Worm (Caenorhabditis elegans) whole organism, L1 larva: ENCODE measurements around the gene D1053.3.

ENCODE experiments used
- F16B12.6 ChIP-seq: fragments of 150-350 bp; optimal IDR thresholded peaks from 2 replicates; lab custom pipeline; 2014; ENCODE audit warnings: missing biosample characterization, missing genetic modification characterization
- aha-1 ChIP-seq: fragments of 150-350 bp; optimal IDR thresholded peaks from 2 replicates; lab custom pipeline; 2014; ENCODE audit warnings: missing biosample characterization, missing genetic modification characterization
- alr-1 ChIP-seq: fragments of 200-800 bp; sonication (Bioruptor generic); optimal IDR thresholded peaks from 2 replicates; lab custom pipeline; 2018; ENCODE audit warnings: borderline replicate concordance, mild to moderate bottlenecking, missing genetic modification characterization, missing compliant biosample characterization
- ama-1 ChIP-seq: fragments of 150-350 bp; optimal IDR thresholded peaks from 2 replicates; lab custom pipeline; 2014
- ceh-63 ChIP-seq: fragments of 200-800 bp; sonication (Bioruptor generic); optimal IDR thresholded peaks from 2 replicates; lab custom pipeline; 2018; ENCODE audit warnings: mild to moderate bottlenecking, missing genetic modification characterization, missing compliant biosample characterization
- ces-1 ChIP-seq: fragments of 150-350 bp; optimal IDR thresholded peaks from 2 replicates; lab custom pipeline; 2014; ENCODE audit warnings: missing biosample characterization, missing genetic modification reagents, missing genetic modification characterization
- dsc-1 ChIP-seq: sonication (generic microtip); optimal IDR thresholded peaks from 2 replicates; lab custom pipeline; 2016; ENCODE audit warnings: mild to moderate bottlenecking, missing genetic modification characterization, missing compliant biosample characterization
- efl-1 ChIP-seq, 4 experiments: fragments of 150-350 bp; optimal IDR thresholded peaks in 3 of 4; peaks in 1 of 4; 1 replicate in 1 of 4; 2 replicates in 3 of 4; lab custom pipeline; 2014; ENCODE audit warnings: missing biosample characterization in 2 of 4, missing genetic modification characterization in 2 of 4, missing genetic modification reagents in 2 of 4
- efl-3 ChIP-seq: fragments of 200-800 bp; sonication (Bioruptor generic); optimal IDR thresholded peaks from 2 replicates; lab custom pipeline; 2018; ENCODE audit warnings: mild to moderate bottlenecking, missing genetic modification characterization, missing compliant biosample characterization
- egl-27 ChIP-seq, 2 experiments: fragments of 150-350 bp in 1 of 2; sonication (generic microtip); optimal IDR thresholded peaks; 3 replicates each; lab custom pipeline; 2017 to 2018; ENCODE audit warnings: missing biosample characterization in 2 of 2, missing genetic modification characterization in 2 of 2, missing genetic modification reagents in 2 of 2
- elt-3 ChIP-seq, 6 experiments: fragments of 150-350 bp in 1 of 6; sonication (generic microtip); optimal IDR thresholded peaks; 2 replicates each; lab custom pipeline; 2017 to 2018; ENCODE audit warnings: missing biosample characterization in 6 of 6, missing genetic modification characterization in 6 of 6, inconsistent platforms in 1 of 6
- fkh-4 ChIP-seq: sonication (generic microtip); optimal IDR thresholded peaks from 2 replicates; lab custom pipeline; 2016; ENCODE audit warnings: missing compliant biosample characterization, missing genetic modification characterization, borderline replicate concordance
- grh-1 ChIP-seq: fragments of 200-800 bp; sonication (Bioruptor generic); IDR thresholded peaks from 2 replicates; pipeline ENCODE4 v1.3.6; 2022; ENCODE audit warnings: missing genetic modification reagents, missing genetic modification characterization, missing compliant biosample characterization
- hlh-17 ChIP-seq: fragments of 200-800 bp; sonication (Bioruptor generic); optimal IDR thresholded peaks from 2 replicates; lab custom pipeline; 2018; ENCODE audit warnings: missing genetic modification characterization, mild to moderate bottlenecking, missing compliant biosample characterization, moderate library complexity, borderline replicate concordance
- lin-14 ChIP-seq: fragments of 200-800 bp; sonication (Bioruptor generic); optimal IDR thresholded peaks from 2 replicates; lab custom pipeline; 2018; ENCODE audit warnings: mild to moderate bottlenecking, missing genetic modification characterization, moderate library complexity, missing compliant biosample characterization
- lsy-2 ChIP-seq, 2 experiments: fragments of 150-350 bp; optimal IDR thresholded peaks; 2 replicates each; lab custom pipeline; 2014; ENCODE audit warnings: missing biosample characterization in 2 of 2, missing genetic modification characterization in 2 of 2
- mab-9 ChIP-seq: fragments of 200-800 bp; sonication (Bioruptor generic); IDR thresholded peaks from 2 replicates; pipeline ENCODE4 v1.3.6; 2022; ENCODE audit warnings: missing genetic modification reagents, missing genetic modification characterization, missing compliant biosample characterization
- mdl-1 ChIP-seq, 2 experiments: fragments of 150-350 bp; optimal IDR thresholded peaks; 2 replicates each; lab custom pipeline; 2014 to 2017; ENCODE audit warnings: missing biosample characterization in 2 of 2, missing genetic modification characterization in 2 of 2, inconsistent platforms in 1 of 2
- mef-2 ChIP-seq: fragments of 150-350 bp; optimal IDR thresholded peaks from 2 replicates; lab custom pipeline; 2014; ENCODE audit warnings: missing biosample characterization, missing genetic modification characterization
- nhr-19 ChIP-seq: fragments of 200-800 bp; sonication (Bioruptor generic); conservative IDR thresholded peaks from 2 replicates; pipeline ENCODE4 v1.3.6; 2022; ENCODE audit warnings: missing genetic modification characterization, missing compliant biosample characterization
- nhr-76 ChIP-seq: sonication (generic microtip); optimal IDR thresholded peaks from 2 replicates; lab custom pipeline; 2017; ENCODE audit warnings: missing biosample characterization, missing genetic modification characterization
- nhr-85 ChIP-seq: sonication (generic microtip); peaks from one replicate; lab custom pipeline; 2016; ENCODE audit warnings: missing genetic modification characterization, inconsistent platforms, missing compliant biosample characterization
- pax-3 ChIP-seq: fragments of 200-800 bp; sonication (Bioruptor generic); optimal IDR thresholded peaks from 2 replicates; lab custom pipeline; 2018; ENCODE audit warnings: mild to moderate bottlenecking, missing genetic modification characterization, moderate library complexity, missing compliant biosample characterization
- rnt-1 ChIP-seq: sonication (generic microtip); optimal IDR thresholded peaks from 2 replicates; lab custom pipeline; 2016; ENCODE audit warnings: mild to moderate bottlenecking, missing genetic modification characterization, moderate library complexity, missing compliant biosample characterization
- snpc-4 ChIP-seq: fragments of 150-350 bp; optimal IDR thresholded peaks from 2 replicates; lab custom pipeline; 2014; ENCODE audit warnings: missing biosample characterization, missing genetic modification characterization
- sox-4 ChIP-seq: sonication (generic microtip); optimal IDR thresholded peaks from 2 replicates; lab custom pipeline; 2016; ENCODE audit warnings: missing genetic modification characterization, missing compliant biosample characterization
- sup-37 ChIP-seq: fragments of 200-800 bp; sonication (Bioruptor generic); optimal IDR thresholded peaks from 2 replicates; lab custom pipeline; 2018; ENCODE audit warnings: mild to moderate bottlenecking, missing genetic modification characterization, missing compliant biosample characterization
- tbx-2 ChIP-seq: sonication (generic microtip); optimal IDR thresholded peaks from 2 replicates; lab custom pipeline; 2016; ENCODE audit warnings: missing genetic modification characterization, missing compliant biosample characterization
- unc-30 ChIP-seq: sonication (generic microtip); optimal IDR thresholded peaks from 2 replicates; lab custom pipeline; 2017; ENCODE audit warnings: missing biosample characterization, missing genetic modification characterization
- unc-98 ChIP-seq: fragments of 200-800 bp; sonication (Bioruptor generic); IDR thresholded peaks from 2 replicates; pipeline ENCODE4 v1.3.6; 2022; ENCODE audit warnings: missing genetic modification characterization, missing compliant biosample characterization
- xbp-1 ChIP-seq: sonication (generic microtip); optimal IDR thresholded peaks from 2 replicates; lab custom pipeline; 2016; ENCODE audit warnings: missing genetic modification characterization, missing compliant biosample characterization
- zip-4 ChIP-seq: fragments of 200-800 bp; sonication (Bioruptor generic); optimal IDR thresholded peaks from 2 replicates; lab custom pipeline; 2018; ENCODE audit warnings: mild to moderate bottlenecking, missing genetic modification characterization, moderate library complexity, missing compliant biosample characterization
- ztf-4 ChIP-seq: fragments of 150-350 bp; optimal IDR thresholded peaks from 2 replicates; lab custom pipeline; 2014; ENCODE audit warnings: missing biosample characterization, missing genetic modification characterization

D1053.3 gene

DNA sequence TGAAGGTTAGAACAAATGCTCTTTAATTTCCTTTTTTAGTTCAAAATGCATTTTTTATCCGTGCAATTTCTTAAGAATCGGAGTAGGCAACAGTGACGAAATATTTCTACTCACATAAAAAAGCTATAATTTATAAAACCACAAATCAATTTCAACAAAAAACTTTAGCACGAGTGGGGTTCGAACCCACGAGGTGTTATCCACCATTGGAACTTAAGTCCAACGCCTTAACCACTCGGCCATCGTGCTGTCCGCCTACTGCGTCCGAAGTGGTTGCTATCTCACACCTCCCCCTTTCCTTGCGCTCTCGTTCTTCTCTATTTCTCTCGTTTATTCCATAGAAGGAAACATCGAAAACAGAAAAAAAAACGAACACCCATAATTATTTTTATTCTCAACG, 20.7 kb upstream of the D1053.3 start (continued):
- TF ChIP-seq sup-37 (GFP tag; lab: Kevin White, UChicago) (no peak), nhr-85 (tag; lab: Kevin White, UChicago) (peak; percentile 69), alr-1 (tag; lab: Kevin White, UChicago) (no peak), ces-1 (GFP tag; lab: Kevin White, UChicago) (no peak), pax-3 (tag; lab: Kevin White, UChicago) (peak; percentile 36), tbx-2 (tag; lab: Kevin White, UChicago) (peak; percentile 29), egl-27 (tag; optimal IDR thresholded peaks at IDR 0.05; lab: Kevin White, UChicago) (peak in 1 of 2 experiments; percentile 3), xbp-1 (tag; lab: Kevin White, UChicago) (peak; percentile 51), ceh-63 (GFP tag; lab: Kevin White, UChicago) (no peak), efl-3 (GFP tag; lab: Kevin White, UChicago) (no peak), lsy-2 (tag; optimal IDR thresholded peaks at IDR 0.05; lab: Kevin White, UChicago) (peak; percentile 51 to 56)
- TF ChIP-seq, all 84 proteins: peak for 40

DNA sequence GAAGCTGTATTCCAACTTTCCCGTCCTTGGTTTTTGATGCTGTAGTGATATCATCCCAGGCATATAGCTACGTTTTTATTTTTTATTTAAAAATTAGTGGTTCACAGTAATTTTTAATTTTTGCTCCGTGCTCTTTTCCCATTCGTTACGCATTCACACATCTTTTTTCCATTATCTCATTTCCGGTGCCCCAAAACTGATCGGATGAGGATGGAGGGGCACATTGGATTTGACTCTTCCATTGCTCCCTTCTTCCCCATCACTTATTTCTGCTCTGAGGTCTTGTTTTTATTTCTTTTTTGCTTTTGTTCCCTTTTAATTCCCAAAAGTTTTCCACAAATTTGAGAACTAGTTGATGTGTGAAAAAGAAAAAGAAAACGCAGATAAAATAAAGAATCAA, 16.2 kb upstream of the D1053.3 start:
- TF ChIP-seq efl-1 (optimal IDR thresholded peaks at IDR 0.05; lab: Kevin White, UChicago) (no peak), efl-1 (GFP tag; optimal IDR thresholded peaks at IDR 0.05 in 1 of 2; lab: Kevin White, UChicago) (peak in 1 of 2 experiments; percentile 42), nhr-19 (GFP tag; lab: Robert Waterston, UW) (no peak), mef-2 (tag; lab: Kevin White, UChicago) (no peak), unc-30 (no peak), dsc-1 (peak; percentile 93), egl-27 (tag; optimal IDR thresholded peaks at IDR 0.05; lab: Kevin White, UChicago) (no peak), zip-4 (GFP tag; lab: Kevin White, UChicago) (no peak), snpc-4 (tag; lab: Kevin White, UChicago) (no peak), aha-1 (tag; lab: Kevin White, UChicago) (no peak), fkh-4 (tag; lab: Kevin White, UChicago) (peak; percentile 65), rnt-1 (tag; lab: Kevin White, UChicago) (no peak), hlh-17 (GFP tag; lab: Kevin White, UChicago) (no peak)

ce11 chrX:11752289-11752688, 15.3 kb upstream of the D1053.3 start:
- no peak for TF ChIP-seq ama-1 (lab: Kevin White, UChicago)
- TF ChIP-seq mab-9 (GFP tag; lab: Robert Waterston, UW) = no peak
- TF ChIP-seq sox-4 (tag; lab: Kevin White, UChicago) = no peak
- no peak for TF ChIP-seq elt-3 (tag; optimal IDR thresholded peaks at IDR 0.05; lab: Kevin White, UChicago)
- no peak for TF ChIP-seq mdl-1 (tag; optimal IDR thresholded peaks at IDR 0.05; lab: Kevin White, UChicago)
- no peak for TF ChIP-seq lin-14 (GFP tag; lab: Kevin White, UChicago)
- TF ChIP-seq ztf-4 (tag; lab: Kevin White, UChicago) = no peak
- TF ChIP-seq F16B12.6 (tag; lab: Kevin White, UChicago) = no peak
- no peak for TF ChIP-seq dsc-1
- TF ChIP-seq nhr-76 = no peak
- no peak for TF ChIP-seq grh-1 (GFP tag; lab: Robert Waterston, UW)

ce11 chrX:11745821-11746485, 9.0 kb upstream of the D1053.3 start, which contains the start of gene C40H5.2:
C40H5.2 (plus strand) TSS chrX:11746076.
- TF ChIP-seq efl-1 (optimal IDR thresholded peaks at IDR 0.05; lab: Kevin White, UChicago) (no peak), efl-1 (GFP tag; optimal IDR thresholded peaks at IDR 0.05 in 1 of 2; lab: Kevin White, UChicago) (peak in 1 of 2 experiments; percentile 75), alr-1 (tag; lab: Kevin White, UChicago) (no peak)

DNA sequence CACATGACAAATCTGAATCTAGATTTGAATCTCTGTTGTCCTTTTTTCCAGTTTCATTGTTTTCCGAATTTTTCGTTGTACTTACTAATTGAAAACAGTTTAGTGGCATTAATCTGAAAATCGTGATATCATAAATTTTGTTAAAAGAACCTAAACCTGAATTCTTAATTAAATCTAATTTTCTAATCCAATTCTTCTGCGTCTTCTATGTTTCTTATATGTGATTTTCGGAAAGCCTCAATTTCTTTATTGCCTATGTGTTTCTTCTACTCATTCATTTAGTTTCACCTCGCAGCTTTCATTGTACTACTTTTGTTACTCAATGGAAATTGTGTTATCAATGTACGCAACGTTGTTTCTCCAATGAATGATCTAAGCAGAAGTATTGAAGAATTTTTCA, 6.8 kb upstream of the D1053.3 start:
- TF ChIP-seq ces-1 (GFP tag; lab: Kevin White, UChicago) = peak; percentile 1
- peak; percentile 28 for TF ChIP-seq lin-14 (GFP tag; lab: Kevin White, UChicago)
- no peak for TF ChIP-seq sox-4 (tag; lab: Kevin White, UChicago)
- TF ChIP-seq unc-98 (GFP tag; lab: Robert Waterston, UW) = no peak
